Worm (Caenorhabditis elegans) whole organism, L2 larva: ENCODE measurements around the gene dnj-11.

Experiments
- C34F6.9 ChIP-seq: fragments of 150-350 bp; optimal IDR thresholded peaks from 2 replicates; lab custom pipeline; 2014; ENCODE audit warnings: missing biosample characterization, missing genetic modification characterization
- F13H6.1 ChIP-seq: sonication (generic microtip); optimal IDR thresholded peaks from 2 replicates; lab custom pipeline; 2016; ENCODE audit warnings: missing genetic modification characterization, missing compliant biosample characterization
- R02D3.7 ChIP-seq: fragments of 150-350 bp; optimal IDR thresholded peaks from 2 replicates; lab custom pipeline; 2014; ENCODE audit warnings: missing biosample characterization, missing genetic modification characterization
- Y55F3AM.14 ChIP-seq: fragments of 200-800 bp; sonication (Bioruptor generic); optimal IDR thresholded peaks from 2 replicates; lab custom pipeline; 2018; ENCODE audit warnings: mild to moderate bottlenecking, missing genetic modification characterization, missing compliant biosample characterization
- ZK546.5 ChIP-seq: sonication (generic microtip); optimal IDR thresholded peaks from 2 replicates; lab custom pipeline; 2017; ENCODE audit warnings: missing biosample characterization, missing genetic modification characterization
- alr-1 ChIP-seq: fragments of 150-350 bp; optimal IDR thresholded peaks from 2 replicates; lab custom pipeline; 2014; ENCODE audit warnings: missing biosample characterization, missing genetic modification characterization
- aly-2 ChIP-seq: fragments of 150-350 bp; optimal IDR thresholded peaks from 2 replicates; lab custom pipeline; 2014; ENCODE audit warnings: missing biosample characterization, missing genetic modification characterization
- ama-1 ChIP-seq: fragments of 150-350 bp; optimal IDR thresholded peaks from 2 replicates; lab custom pipeline; 2018; ENCODE audit warnings: inconsistent platforms
- blmp-1 ChIP-seq: sonication (generic microtip); optimal IDR thresholded peaks from 2 replicates; lab custom pipeline; 2017; ENCODE audit warnings: missing genetic modification characterization, mild to moderate bottlenecking, missing compliant biosample characterization, antibody characterized with exemption, moderate library complexity; ENCODE audit not compliant: insufficient read depth
- ceh-16 ChIP-seq: fragments of 150-350 bp; optimal IDR thresholded peaks from 2 replicates; lab custom pipeline; 2014; ENCODE audit warnings: missing biosample characterization, missing genetic modification characterization
- ceh-82 ChIP-seq: fragments of 150-350 bp; optimal IDR thresholded peaks from 2 replicates; lab custom pipeline; 2014; ENCODE audit warnings: missing biosample characterization, missing genetic modification characterization
- crh-2 ChIP-seq: sonication (generic microtip); optimal IDR thresholded peaks from 2 replicates; lab custom pipeline; 2017; ENCODE audit warnings: missing biosample characterization, missing genetic modification characterization
- dmd-4 ChIP-seq: sonication (generic microtip); optimal IDR thresholded peaks from 2 replicates; lab custom pipeline; 2017; ENCODE audit warnings: missing biosample characterization, missing genetic modification characterization
- egl-27 ChIP-seq: sonication (generic microtip); optimal IDR thresholded peaks from 3 replicates; lab custom pipeline; 2017; ENCODE audit warnings: missing biosample characterization, missing genetic modification reagents, missing genetic modification characterization
- elt-1 ChIP-seq: fragments of 150-350 bp; optimal IDR thresholded peaks from 2 replicates; lab custom pipeline; 2014; ENCODE audit warnings: missing biosample characterization, missing genetic modification characterization
- elt-3 ChIP-seq: sonication (generic microtip); optimal IDR thresholded peaks from 2 replicates; lab custom pipeline; 2017; ENCODE audit warnings: missing biosample characterization, missing genetic modification characterization
- fos-1 ChIP-seq: fragments of 150-350 bp; optimal IDR thresholded peaks from 2 replicates; lab custom pipeline; 2014; ENCODE audit warnings: missing biosample characterization, missing genetic modification characterization
- gmeb-1 ChIP-seq: fragments of 150-350 bp; optimal IDR thresholded peaks from 2 replicates; lab custom pipeline; 2014; ENCODE audit warnings: missing biosample characterization, missing genetic modification characterization
- lin-11 ChIP-seq: fragments of 150-350 bp; sonication (generic microtip); optimal IDR thresholded peaks from 2 replicates; lab custom pipeline; 2014; ENCODE audit warnings: missing biosample characterization, missing genetic modification characterization, inconsistent platforms, mixed read lengths
- lin-13 ChIP-seq: fragments of 150-350 bp; optimal IDR thresholded peaks from 2 replicates; lab custom pipeline; 2014; ENCODE audit warnings: missing biosample characterization, missing genetic modification reagents, missing genetic modification characterization
- lin-39 ChIP-seq: fragments of 150-350 bp; optimal IDR thresholded peaks from 2 replicates; lab custom pipeline; 2014; ENCODE audit warnings: missing biosample characterization, missing genetic modification reagents, missing genetic modification characterization
- lsy-2 ChIP-seq, 2 experiments: fragments of 150-350 bp in 1 of 2; sonication (generic microtip) in 1 of 2; optimal IDR thresholded peaks; 2 replicates each; lab custom pipeline; 2014 to 2017; ENCODE audit warnings: missing biosample characterization in 2 of 2, missing genetic modification characterization in 2 of 2
- mab-5 ChIP-seq: fragments of 150-350 bp; optimal IDR thresholded peaks from 2 replicates; lab custom pipeline; 2014; ENCODE audit warnings: missing biosample characterization, missing genetic modification characterization
- mbf-1 ChIP-seq: sonication (generic microtip); optimal IDR thresholded peaks from 2 replicates; lab custom pipeline; 2017; ENCODE audit warnings: missing biosample characterization, missing genetic modification characterization
- mdl-1 ChIP-seq, 2 experiments: fragments of 150-350 bp in 1 of 2; sonication (generic microtip) in 1 of 2; optimal IDR thresholded peaks; 2 replicates each; lab custom pipeline; 2017; ENCODE audit warnings: missing biosample characterization in 2 of 2, missing genetic modification characterization in 2 of 2
- nhr-10 ChIP-seq: sonication (generic microtip); optimal IDR thresholded peaks from 2 replicates; lab custom pipeline; 2017; ENCODE audit warnings: missing biosample characterization, missing genetic modification characterization
- nhr-11 ChIP-seq: fragments of 150-350 bp; optimal IDR thresholded peaks from 2 replicates; lab custom pipeline; 2014; ENCODE audit warnings: missing biosample characterization, missing genetic modification characterization
- nhr-12 ChIP-seq: fragments of 150-350 bp; optimal IDR thresholded peaks from 2 replicates; lab custom pipeline; 2014; ENCODE audit warnings: missing biosample characterization, missing genetic modification characterization
- nhr-129 ChIP-seq: fragments of 150-350 bp; optimal IDR thresholded peaks from 2 replicates; lab custom pipeline; 2014; ENCODE audit warnings: missing biosample characterization, missing genetic modification characterization
- nhr-21 ChIP-seq: fragments of 150-350 bp; optimal IDR thresholded peaks from 2 replicates; lab custom pipeline; 2014; ENCODE audit warnings: missing biosample characterization, missing genetic modification characterization
- nhr-23 ChIP-seq: fragments of 150-350 bp; optimal IDR thresholded peaks from 2 replicates; lab custom pipeline; 2014; ENCODE audit warnings: missing biosample characterization, missing genetic modification reagents, missing genetic modification characterization
- nhr-237 ChIP-seq: fragments of 150-350 bp; optimal IDR thresholded peaks from 2 replicates; lab custom pipeline; 2014; ENCODE audit warnings: missing biosample characterization, missing genetic modification characterization
- nhr-25 ChIP-seq: fragments of 150-350 bp; sonication (generic microtip); optimal IDR thresholded peaks from 3 replicates; lab custom pipeline; 2014; ENCODE audit warnings: missing biosample characterization, missing genetic modification characterization
- nhr-6 ChIP-seq: fragments of 150-350 bp; optimal IDR thresholded peaks from 2 replicates; lab custom pipeline; 2014; ENCODE audit warnings: missing biosample characterization, missing genetic modification characterization
- nhr-77 ChIP-seq: fragments of 150-350 bp; optimal IDR thresholded peaks from 2 replicates; lab custom pipeline; 2014; ENCODE audit warnings: missing biosample characterization, missing genetic modification characterization
- peb-1 ChIP-seq: fragments of 150-350 bp; optimal IDR thresholded peaks from 2 replicates; lab custom pipeline; 2014; ENCODE audit warnings: missing biosample characterization, missing genetic modification characterization
- sem-4 ChIP-seq: fragments of 150-350 bp; optimal IDR thresholded peaks from 2 replicates; lab custom pipeline; 2014; ENCODE audit warnings: missing biosample characterization, missing genetic modification reagents, missing genetic modification characterization
- skn-1 ChIP-seq: sonication (generic microtip); optimal IDR thresholded peaks from 2 replicates; lab custom pipeline; 2017; ENCODE audit warnings: missing biosample characterization, missing genetic modification characterization
- sma-3 ChIP-seq: sonication (generic microtip); optimal IDR thresholded peaks from 2 replicates; lab custom pipeline; 2016; ENCODE audit warnings: missing genetic modification reagents, missing genetic modification characterization, missing compliant biosample characterization
- sma-9 ChIP-seq, 2 experiments: fragments of 150-350 bp in 1 of 2; sonication (generic microtip) in 1 of 2; optimal IDR thresholded peaks; 2 replicates each; lab custom pipeline; 2014 to 2016; ENCODE audit warnings: missing genetic modification characterization in 2 of 2, mild to moderate bottlenecking in 1 of 2, missing biosample characterization in 1 of 2, missing compliant biosample characterization in 1 of 2, missing genetic modification reagents in 1 of 2, moderate library complexity in 1 of 2
- snpc-4 ChIP-seq: fragments of 150-350 bp; optimal IDR thresholded peaks from 2 replicates; lab custom pipeline; 2014; ENCODE audit warnings: missing biosample characterization, missing genetic modification characterization
- unc-39 ChIP-seq: fragments of 150-350 bp; optimal IDR thresholded peaks from 2 replicates; lab custom pipeline; 2014; ENCODE audit warnings: missing biosample characterization, missing genetic modification characterization
- unc-55 ChIP-seq: fragments of 150-350 bp; sonication (generic microtip); optimal IDR thresholded peaks from 3 replicates; lab custom pipeline; 2014; ENCODE audit warnings: missing biosample characterization, missing genetic modification reagents, missing genetic modification characterization
- unc-62 ChIP-seq: fragments of 150-350 bp; optimal IDR thresholded peaks from 2 replicates; lab custom pipeline; 2014; ENCODE audit warnings: missing biosample characterization, missing genetic modification reagents, missing genetic modification characterization
- zag-1 ChIP-seq: fragments of 150-350 bp; optimal IDR thresholded peaks from 2 replicates; lab custom pipeline; 2014; ENCODE audit warnings: missing biosample characterization, missing genetic modification characterization
- ztf-1 ChIP-seq: fragments of 200-800 bp; sonication (Bioruptor generic); conservative IDR thresholded peaks from 2 replicates; pipeline ENCODE4 v1.3.6; 2022; ENCODE audit warnings: missing genetic modification characterization, missing compliant biosample characterization
- ztf-11 ChIP-seq: sonication (generic microtip); optimal IDR thresholded peaks from 2 replicates; lab custom pipeline; 2017; ENCODE audit warnings: missing biosample characterization, missing genetic modification characterization
- ztf-4 ChIP-seq: fragments of 150-350 bp; optimal IDR thresholded peaks from 2 replicates; lab custom pipeline; 2014; ENCODE audit warnings: missing biosample characterization, missing genetic modification characterization

The dnj-11 gene

ce11 chrIV:6548609-6549008 is 37.1 kb upstream of the dnj-11 start, which contains the start of gene fan-1 (continued):
- no peak for TF ChIP-seq blmp-1 (tag; lab: Kevin White, UChicago)
- no peak for TF ChIP-seq ZK546.5 (tag; lab: Kevin White, UChicago)
- no peak for TF ChIP-seq lin-11 (tag; lab: Kevin White, UChicago)
- TF ChIP-seq nhr-237, result no peak
- peak; percentile 93 for TF ChIP-seq unc-55 (GFP tag; lab: Kevin White, UChicago)
- no peak for TF ChIP-seq mbf-1 (tag; lab: Kevin White, UChicago)
- TF ChIP-seq unc-62 (GFP tag; lab: Kevin White, UChicago), result no peak
- TF ChIP-seq C34F6.9 (tag; lab: Kevin White, UChicago), result peak; percentile 70
- TF ChIP-seq mdl-1 (tag; optimal IDR thresholded peaks at IDR 0.05; lab: Kevin White, UChicago), result no peak
- TF ChIP-seq ama-1 (lab: Kevin White, UChicago), result no peak
- TF ChIP-seq, all 48 proteins: peak for 15

ce11 chrIV:6552036-6552435 is 33.6 kb upstream of the dnj-11 start:
- TF ChIP-seq blmp-1 (tag; lab: Kevin White, UChicago) (no peak), lin-11 (tag; lab: Kevin White, UChicago) (no peak)

- TF ChIP-seq unc-39 (tag; lab: Kevin White, UChicago), result no peak
- no peak for TF ChIP-seq nhr-25
- no peak for TF ChIP-seq elt-1 (tag; lab: Kevin White, UChicago)
- TF ChIP-seq snpc-4 (tag; lab: Kevin White, UChicago), result no peak
- TF ChIP-seq egl-27 (tag; lab: Kevin White, UChicago), result no peak
- no peak for TF ChIP-seq nhr-77
- no peak for TF ChIP-seq ztf-11 (tag; lab: Kevin White, UChicago)
- TF ChIP-seq nhr-6 (tag; lab: Kevin White, UChicago), result no peak
- peak; percentile 97 for TF ChIP-seq fos-1 (tag; lab: Kevin White, UChicago)
- TF ChIP-seq unc-55 (GFP tag; lab: Kevin White, UChicago), result no peak
- no peak for TF ChIP-seq ceh-16 (tag; lab: Kevin White, UChicago)
- no peak for TF ChIP-seq nhr-11 (tag; lab: Kevin White, UChicago)
- TF ChIP-seq C34F6.9 (tag; lab: Kevin White, UChicago), result no peak
- no peak for TF ChIP-seq ztf-4 (tag; lab: Kevin White, UChicago)
- TF ChIP-seq ama-1 (lab: Kevin White, UChicago), result no peak
- TF ChIP-seq F13H6.1 (tag; lab: Kevin White, UChicago), result no peak
- TF ChIP-seq nhr-23 (tag; lab: Kevin White, UChicago), result no peak
- no peak for TF ChIP-seq lin-39 (tag; lab: Kevin White, UChicago)
- TF ChIP-seq dmd-4 (tag; lab: Kevin White, UChicago), result no peak
- TF ChIP-seq blmp-1 (tag; lab: Kevin White, UChicago), result no peak
- no peak for TF ChIP-seq skn-1 (tag; lab: Kevin White, UChicago)
- TF ChIP-seq lsy-2 (tag; optimal IDR thresholded peaks at IDR 0.05; lab: Kevin White, UChicago), result peak in 1 of 2 experiments; percentile 17
- no peak for TF ChIP-seq ZK546.5 (tag; lab: Kevin White, UChicago)
- no peak for TF ChIP-seq nhr-10 (tag; lab: Kevin White, UChicago)
- TF ChIP-seq lin-11 (tag; lab: Kevin White, UChicago), result no peak
- no peak for TF ChIP-seq elt-3 (tag; lab: Kevin White, UChicago)
- TF ChIP-seq nhr-21, result peak; percentile 15
- peak; percentile 26 for TF ChIP-seq sma-3 (GFP tag; lab: Kevin White, UChicago)
- TF ChIP-seq aly-2 (tag; lab: Kevin White, UChicago), result no peak
- TF ChIP-seq nhr-129 (tag; lab: Kevin White, UChicago), result peak; percentile 7
- TF ChIP-seq gmeb-1, result peak; percentile 23
- TF ChIP-seq mab-5 (tag; lab: Kevin White, UChicago), result no peak
- no peak for TF ChIP-seq alr-1
- no peak for TF ChIP-seq lin-13 (GFP tag; lab: Kevin White, UChicago)
- TF ChIP-seq mbf-1 (tag; lab: Kevin White, UChicago), result no peak
- TF ChIP-seq ceh-82 (tag; lab: Kevin White, UChicago), result no peak
- no peak for TF ChIP-seq nhr-12
- TF ChIP-seq ztf-1 (GFP tag; lab: Robert Waterston, UW), result no peak
- TF ChIP-seq crh-2 (tag; lab: Kevin White, UChicago), result peak; percentile 47
- no peak for TF ChIP-seq nhr-237
- no peak for TF ChIP-seq Y55F3AM.14 (GFP tag; lab: Kevin White, UChicago)
- TF ChIP-seq sma-9 (GFP tag; optimal IDR thresholded peaks at IDR 0.05; lab: Kevin White, UChicago), result peak; percentile 83
- TF ChIP-seq sma-9 (tag; optimal IDR thresholded peaks at IDR 0.05; lab: Kevin White, UChicago), result no peak
- TF ChIP-seq unc-62 (GFP tag; lab: Kevin White, UChicago), result no peak
- no peak for TF ChIP-seq peb-1
- TF ChIP-seq zag-1, result no peak
- TF ChIP-seq R02D3.7 (tag; lab: Kevin White, UChicago), result no peak
- no peak for TF ChIP-seq sem-4 (tag; lab: Kevin White, UChicago)
- TF ChIP-seq mdl-1 (tag; optimal IDR thresholded peaks at IDR 0.05; lab: Kevin White, UChicago), result no peak
These were observed 30.8 kb upstream of the dnj-11 start for ce11 chrIV:6554865-6555264.
